Worm (Caenorhabditis elegans): Measurements from ENCODE around the gene gst-11.

ce11 chrX:3602622-3603021, 30.9 kb downstream of the gst-11 start:
- no peak for TF ChIP-seq egl-27 (tag; optimal IDR thresholded peaks at IDR 0.05)
- no peak for TF ChIP-seq nhr-11 (tag; optimal IDR thresholded peaks at IDR 0.05)
- no peak for TF ChIP-seq ztf-11 (tag; optimal IDR thresholded peaks at IDR 0.05)
- no peak for TF ChIP-seq nhr-77 (tag; optimal IDR thresholded peaks at IDR 0.05)
- no peak for TF ChIP-seq unc-62 (GFP tag; optimal IDR thresholded peaks at IDR 0.05)
- no peak for TF ChIP-seq zag-1 (tag; optimal IDR thresholded peaks at IDR 0.05)
- TF ChIP-seq aly-2 (tag; optimal IDR thresholded peaks at IDR 0.05) = no peak
- no peak for TF ChIP-seq ztf-1 (GFP tag; conservative IDR thresholded peaks at IDR 0.05)
- TF ChIP-seq gmeb-1 (tag; optimal IDR thresholded peaks at IDR 0.05) = no peak
- no peak for TF ChIP-seq snpc-4 (tag; optimal IDR thresholded peaks at IDR 0.05)
- TF ChIP-seq ZK546.5 (tag; optimal IDR thresholded peaks at IDR 0.05) = no peak
- TF ChIP-seq elt-3 (tag; optimal IDR thresholded peaks at IDR 0.05) = no peak
- no peak for TF ChIP-seq elt-1 (tag; optimal IDR thresholded peaks at IDR 0.05)
- TF ChIP-seq alr-1 (tag; optimal IDR thresholded peaks at IDR 0.05) = no peak

Measured in whole organism, L2 larva.